Fruit fly (Drosophila melanogaster): Measurements from ENCODE around the gene CG31698.

CG31698 gene

dm6 chr2L:3188875-3189274, 15.2 kb upstream of the CG31698 start (continued):
- peak; percentile 5 for TF ChIP-seq nmo (GFP tag; optimal IDR thresholded peaks at IDR 0.05)
- no peak for TF ChIP-seq Spps (tag; optimal IDR thresholded peaks at IDR 0.05)
- no peak for TF ChIP-seq run (tag; optimal IDR thresholded peaks at IDR 0.05)
- no peak for TF ChIP-seq knrl (GFP tag; IDR thresholded peaks at IDR 0.05; ENCODE audit: partially characterized antibody)
- TF ChIP-seq B-H1 (GFP tag; IDR thresholded peaks at IDR 0.05): no peak
- TF ChIP-seq Meics (GFP tag; optimal IDR thresholded peaks at IDR 0.05): peak; percentile 6
- TF ChIP-seq gce (GFP tag; IDR thresholded peaks at IDR 0.05): no peak
- TF ChIP-seq az2 (GFP tag; optimal IDR thresholded peaks at IDR 0.05): no peak
- TF ChIP-seq CG2199 (GFP tag; IDR thresholded peaks at IDR 0.05): no peak
- TF ChIP-seq dmrt99B (tag; optimal IDR thresholded peaks at IDR 0.05): peak; percentile 22
- no peak for TF ChIP-seq Xbp1 (GFP tag; optimal IDR thresholded peaks at IDR 0.05)
- TF ChIP-seq CG9876 (GFP tag; optimal IDR thresholded peaks at IDR 0.05): no peak
- TF ChIP-seq lbe (GFP tag; optimal IDR thresholded peaks at IDR 0.05): no peak
- no peak for TF ChIP-seq CG7839 (tag; optimal IDR thresholded peaks at IDR 0.05)
- TF ChIP-seq twi (tag; optimal IDR thresholded peaks at IDR 0.05): no peak
- TF ChIP-seq sob (GFP tag; IDR thresholded peaks at IDR 0.05): 0 out of 2 replicates have a peak, but pooled peaks have one; percentile 22
- TF ChIP-seq chinmo (GFP tag; IDR thresholded peaks at IDR 0.05; ENCODE audit: partially characterized antibody): no peak
- TF ChIP-seq ab (GFP tag; optimal IDR thresholded peaks at IDR 0.05): no peak
- TF ChIP-seq fd96Cb (tag; optimal IDR thresholded peaks at IDR 0.05): peak; percentile 21
- 0 out of 2 replicates have a peak, but pooled peaks have one; percentile 8 for TF ChIP-seq CG1024 (GFP tag; IDR thresholded peaks at IDR 0.05)
- TF ChIP-seq CG30403 (GFP tag; optimal IDR thresholded peaks at IDR 0.05): no peak
- no peak for TF ChIP-seq Pdp1 (GFP tag; optimal IDR thresholded peaks at IDR 0.05)
- no peak for TF ChIP-seq CG11247 (GFP tag; IDR thresholded peaks at IDR 0.05)
- no peak for TF ChIP-seq Adf1 (GFP tag; IDR thresholded peaks at IDR 0.05)
- peak; percentile 29; the same call in 1 of the 3 replicates for TF ChIP-seq otp (GFP tag; IDR thresholded peaks at IDR 0.05)
- no peak for TF ChIP-seq Sin3A (optimal IDR thresholded peaks at IDR 0.05)
- peak; percentile 21 for TF ChIP-seq CG12071 (GFP tag; optimal IDR thresholded peaks at IDR 0.05)
- no peak for TF ChIP-seq CG17361 (GFP tag; IDR thresholded peaks at IDR 0.05)
- TF ChIP-seq MTF-1 (GFP tag; optimal IDR thresholded peaks at IDR 0.05; ENCODE audit: borderline replicate concordance): no peak
- TF ChIP-seq CG16863 (GFP tag; optimal IDR thresholded peaks at IDR 0.05): no peak
- peak; percentile 32; the same call in 1 of the 2 replicates for TF ChIP-seq sisA (GFP tag; IDR thresholded peaks at IDR 0.05)
- TF ChIP-seq sc (optimal IDR thresholded peaks at IDR 0.05): no peak
- TF ChIP-seq sc (GFP tag; optimal IDR thresholded peaks at IDR 0.05): no peak
- 0 out of 2 replicates have a peak, but pooled peaks have one; percentile 16 for TF ChIP-seq dati (GFP tag; IDR thresholded peaks at IDR 0.05)
- TF ChIP-seq Ada2b (GFP tag; IDR thresholded peaks at IDR 0.05): 0 out of 2 replicates have a peak, but pooled peaks have one; percentile 26
- no peak for TF ChIP-seq luna (GFP tag; optimal IDR thresholded peaks at IDR 0.05)
- peak; percentile 0 for TF ChIP-seq CG12219 (GFP tag; optimal IDR thresholded peaks at IDR 0.05)
- TF ChIP-seq phol (tag; optimal IDR thresholded peaks at IDR 0.05): no peak
- no peak for TF ChIP-seq Bgb (GFP tag; IDR thresholded peaks at IDR 0.05; ENCODE audit: partially characterized antibody)
- no peak for TF ChIP-seq Chrac-16 (GFP tag; optimal IDR thresholded peaks at IDR 0.05)
- TF ChIP-seq CG12391 (tag; optimal IDR thresholded peaks at IDR 0.05): no peak
- no peak for TF ChIP-seq Elba2 (GFP tag; optimal IDR thresholded peaks at IDR 0.05)
- no peak for TF ChIP-seq NC2α (GFP tag; optimal IDR thresholded peaks at IDR 0.05)
- peak; percentile 40; the same call in 1 of the 2 replicates for TF ChIP-seq Ptx1 (GFP tag; IDR thresholded peaks at IDR 0.05)
- peak; percentile 66; the same call in 1 of the 2 replicates for TF ChIP-seq CG11696 (GFP tag; IDR thresholded peaks at IDR 0.05)
- TF ChIP-seq Hr39 (optimal IDR thresholded peaks at IDR 0.05): no peak
- 0 out of 2 replicates have a peak, but pooled peaks have one; percentile 9 for TF ChIP-seq CG4404 (GFP tag; IDR thresholded peaks at IDR 0.05)
- TF ChIP-seq bowl (GFP tag; IDR thresholded peaks at IDR 0.05): no peak
- no peak for TF ChIP-seq CG17328 (GFP tag; IDR thresholded peaks at IDR 0.05)
- TF ChIP-seq mirr (GFP tag; optimal IDR thresholded peaks at IDR 0.05): no peak
- no peak for TF ChIP-seq esg (GFP tag; conservative IDR thresholded peaks at IDR 0.05)
- no peak for TF ChIP-seq Med (GFP tag)

All from whole organism, embryonic.